Worm (Caenorhabditis elegans): Measurements from ENCODE around the gene D1086.11.

DNA sequence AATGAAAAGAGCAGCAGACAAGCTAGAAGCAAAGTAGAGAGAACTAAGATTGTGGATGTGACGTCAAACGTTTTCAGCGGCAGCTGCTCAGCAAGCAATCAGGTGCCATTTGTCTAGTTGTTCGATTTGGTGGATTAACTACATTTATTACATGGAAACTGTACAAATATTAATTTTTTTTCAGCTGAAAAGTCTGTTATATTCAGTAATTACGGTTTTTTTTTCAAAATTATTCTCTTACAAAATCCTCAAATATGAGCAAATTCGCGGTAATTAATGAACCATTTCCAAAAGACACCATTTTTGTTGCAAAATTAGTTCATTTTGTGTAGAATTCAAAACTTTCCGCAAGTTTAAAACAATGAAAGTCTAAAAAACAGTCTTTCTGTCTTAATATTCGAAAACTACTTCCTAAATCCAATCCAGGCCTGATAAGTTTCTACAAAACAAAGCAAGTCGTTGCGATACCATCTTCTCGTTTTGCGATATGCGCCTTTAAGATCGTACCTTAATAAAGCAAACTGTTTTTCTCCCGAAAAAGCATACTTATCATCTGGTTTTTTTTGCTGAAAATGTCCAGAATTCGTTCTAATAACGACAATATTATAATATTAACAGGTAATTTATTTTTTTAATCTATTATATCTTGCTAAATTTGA, 16.2 kb downstream of the D1086.11 start, which contains the start of the genes D1086.5 and him-5:
- TF ChIP-seq hnd-1 (tag; optimal IDR thresholded peaks at IDR 0.05) (no peak), ama-1 (optimal IDR thresholded peaks at IDR 0.05) (no peak), flt-1 (GFP tag; IDR thresholded peaks at IDR 0.05) (no peak), hmbx-1 (tag; optimal IDR thresholded peaks at IDR 0.05) (no peak), ceh-36 (tag; optimal IDR thresholded peaks at IDR 0.05) (no peak), tra-4 (tag; optimal IDR thresholded peaks at IDR 0.05) (no peak), tbx-11 (GFP tag; IDR thresholded peaks at IDR 0.05) (no peak), aly-1 (tag; optimal IDR thresholded peaks at IDR 0.05) (no peak), ets-7 (tag; optimal IDR thresholded peaks at IDR 0.05) (no peak), F13C5.2 (tag; optimal IDR thresholded peaks at IDR 0.05) (no peak)

All from whole organism, early embryonic.